Worm (Caenorhabditis elegans): ENCODE data around the gene B0034.1.
A peak's percentile ranks its signal among the peaks of the same experiment; 100 is the strongest.

Gene B0034.1

ce11 chrII:5968037-5968436, at the start of gene B0034.1:
Gene B0034.1, plus strand, starts transcription at chrII:5968337.
- TF ChIP-seq vab-7 (GFP tag; IDR thresholded peaks at IDR 0.05), result no peak
- no peak for TF ChIP-seq daf-12 (tag; optimal IDR thresholded peaks at IDR 0.05)
- TF ChIP-seq tag-97 (GFP tag; IDR thresholded peaks at IDR 0.05), result no peak

- peak in 1 of 2 experiments; percentile 25 for TF ChIP-seq lsy-2 (tag; optimal IDR thresholded peaks at IDR 0.05)
- TF ChIP-seq lin-38 (GFP tag; IDR thresholded peaks at IDR 0.05), result peak; percentile 47
- TF ChIP-seq F10B5.3 (tag; optimal IDR thresholded peaks at IDR 0.05), result no peak
- TF ChIP-seq ctbp-1 (GFP tag; IDR thresholded peaks at IDR 0.05), result no peak
- peak; percentile 24 for TF ChIP-seq mes-2 (tag; optimal IDR thresholded peaks at IDR 0.05; ENCODE audit: poor library complexity, severe bottlenecking)
- no peak for TF ChIP-seq pha-4 (GFP tag; IDR thresholded peaks at IDR 0.05)
- TF ChIP-seq pha-4 (tag; optimal IDR thresholded peaks at IDR 0.05), result no peak
- TF ChIP-seq dpl-1 (GFP tag; optimal IDR thresholded peaks at IDR 0.05), result peak; percentile 48
Measured at ce11 chrII:5921620-5922019, 46.5 kb upstream of the B0034.1 start, which contains the start of gene vrk-1. Gene vrk-1, plus strand, starts transcription at chrII:5921967.

ce11 chrII:5928502-5928901, 39.6 kb upstream of the B0034.1 start, which contains the start of gene egl-44:
Gene egl-44, plus strand, starts transcription at chrII:5928802.
- TF ChIP-seq attf-4 (tag; optimal IDR thresholded peaks at IDR 0.05) (no peak), mep-1 (tag; optimal IDR thresholded peaks at IDR 0.05) (no peak), dpl-1 (GFP tag; optimal IDR thresholded peaks at IDR 0.05) (no peak), Y105C5A.15 (GFP tag; IDR thresholded peaks at IDR 0.05) (no peak), dmd-6 (GFP tag; IDR thresholded peaks at IDR 0.05) (no peak), cey-2 (tag; optimal IDR thresholded peaks at IDR 0.05; ENCODE audit: borderline replicate concordance, insufficient read depth) (no peak), daf-16 (GFP tag; optimal IDR thresholded peaks at IDR 0.05) (no peak), daf-16 (tag; optimal IDR thresholded peaks at IDR 0.05) (no peak), F44E2.7 (GFP tag; IDR thresholded peaks at IDR 0.05) (no peak), spr-3 (GFP tag; optimal IDR thresholded peaks at IDR 0.05) (no peak), nhr-28 (tag; optimal IDR thresholded peaks at IDR 0.05) (no peak), fkh-10 (GFP tag; optimal IDR thresholded peaks at IDR 0.05) (no peak), nhr-41 (GFP tag; IDR thresholded peaks at IDR 0.05) (no peak), T26A8.4 (GFP tag; IDR thresholded peaks at IDR 0.05) (no peak), set-16 (GFP tag; IDR thresholded peaks at IDR 0.05) (no peak), mes-2 (tag; optimal IDR thresholded peaks at IDR 0.05; ENCODE audit: poor library complexity, severe bottlenecking) (no peak), nhr-42 (GFP tag; IDR thresholded peaks at IDR 0.05) (no peak), php-3 (GFP tag; IDR thresholded peaks at IDR 0.05) (no peak), lin-29 (GFP tag; IDR thresholded peaks at IDR 0.05) (no peak), dve-1 (tag; optimal IDR thresholded peaks at IDR 0.05; ENCODE audit: insufficient read depth) (no peak)

ce11 chrII:5930095-5930653, 38.0 kb upstream of the B0034.1 start:
- TF ChIP-seq daf-16 (GFP tag; optimal IDR thresholded peaks at IDR 0.05), result no peak
- peak; percentile 92 for TF ChIP-seq daf-16 (tag; optimal IDR thresholded peaks at IDR 0.05)
- TF ChIP-seq nhr-77 (tag; optimal IDR thresholded peaks at IDR 0.05), result peak; percentile 95
- peak in 1 of 2 experiments; percentile 70 for TF ChIP-seq hif-1 (tag; optimal IDR thresholded peaks at IDR 0.05)
- peak; percentile 35 for TF ChIP-seq mep-1 (tag; optimal IDR thresholded peaks at IDR 0.05)
- peak; percentile 6 for TF ChIP-seq mes-2 (tag; optimal IDR thresholded peaks at IDR 0.05; ENCODE audit: poor library complexity, severe bottlenecking)
- peak in 1 of 2 experiments; percentile 42 for TF ChIP-seq lsy-2 (tag; optimal IDR thresholded peaks at IDR 0.05)
- no peak for TF ChIP-seq nhr-111 (GFP tag; optimal IDR thresholded peaks at IDR 0.05)
- no peak for TF ChIP-seq ces-1 (GFP tag; optimal IDR thresholded peaks at IDR 0.05)
- TF ChIP-seq nhr-76 (tag; optimal IDR thresholded peaks at IDR 0.05), result no peak
- TF ChIP-seq pqm-1 (tag; optimal IDR thresholded peaks at IDR 0.05), result peak; percentile 100
- TF ChIP-seq hlh-30 (tag; optimal IDR thresholded peaks at IDR 0.05; ENCODE audit: insufficient read depth), result peak; percentile 10
- peak; percentile 71 for TF ChIP-seq dmd-6 (GFP tag; IDR thresholded peaks at IDR 0.05)
- TF ChIP-seq mdl-1 (tag; optimal IDR thresholded peaks at IDR 0.05), result peak in 1 of 2 experiments; percentile 54
- peak; percentile 47 for TF ChIP-seq aha-1 (tag)
- TF ChIP-seq hmg-1.1 (GFP tag; IDR thresholded peaks at IDR 0.05), result no peak
- no peak for TF ChIP-seq nhr-237 (tag; optimal IDR thresholded peaks at IDR 0.05)
- peak; percentile 84 for TF ChIP-seq dve-1 (tag; optimal IDR thresholded peaks at IDR 0.05; ENCODE audit: insufficient read depth)
- peak; percentile 82 for TF ChIP-seq lin-1 (GFP tag; IDR thresholded peaks at IDR 0.05)
- peak; percentile 85 for TF ChIP-seq hlh-11 (tag; optimal IDR thresholded peaks at IDR 0.05)
- 0 out of 2 replicates have a peak, but pooled peaks have one; percentile 39 for TF ChIP-seq nhr-41 (GFP tag; IDR thresholded peaks at IDR 0.05)
- TF ChIP-seq tra-1 (GFP tag; IDR thresholded peaks at IDR 0.05), result peak; percentile 63; the same call in 1 of the 2 replicates
- no peak for TF ChIP-seq Y75B8A.6 (GFP tag; IDR thresholded peaks at IDR 0.05)
